Worm (Caenorhabditis elegans) whole organism, young adult: ENCODE results near the gene nmad-1.
A peak's percentile ranks its signal among the peaks of the same experiment; 100 is the strongest.

Experiments
- B0019.2 ChIP-seq: fragments of 200-800 bp; sonication (Bioruptor generic); conservative IDR thresholded peaks from 2 replicates; pipeline ENCODE4 v1.3.6; 2022; ENCODE audit warnings: missing genetic modification reagents, missing genetic modification characterization, missing compliant biosample characterization
- B0035.1 ChIP-seq: sonication (generic microtip); optimal IDR thresholded peaks from 2 replicates; lab custom pipeline; 2016; ENCODE audit warnings: missing genetic modification characterization, mild to moderate bottlenecking, missing compliant biosample characterization, missing genotype, missing genetic modification reagents
- D2030.7 ChIP-seq: fragments of 200-800 bp; sonication (Bioruptor generic); IDR thresholded peaks from 2 replicates; pipeline ENCODE4 v1.3.6; 2022; ENCODE audit warnings: missing genetic modification reagents, missing genetic modification characterization, missing compliant biosample characterization
- F22D6.2 ChIP-seq: sonication (generic microtip); optimal IDR thresholded peaks from 2 replicates; lab custom pipeline; 2016; ENCODE audit warnings: mild to moderate bottlenecking, missing genetic modification characterization, missing compliant biosample characterization
- F33H1.4 ChIP-seq: fragments of 200-800 bp; sonication (Bioruptor generic); IDR thresholded peaks from 2 replicates; pipeline ENCODE4 v1.3.6; 2022; ENCODE audit warnings: missing genetic modification reagents, missing genetic modification characterization, missing compliant biosample characterization
- F39B2.1 ChIP-seq: fragments of 200-800 bp; sonication (Bioruptor generic); IDR thresholded peaks from 2 replicates; pipeline ENCODE4 v1.3.6; 2022; ENCODE audit warnings: missing genetic modification reagents, missing genetic modification characterization, missing compliant biosample characterization
- T07F8.4 ChIP-seq: sonication (generic microtip); optimal IDR thresholded peaks from 2 replicates; lab custom pipeline; 2016; ENCODE audit warnings: mild to moderate bottlenecking, missing genetic modification characterization, moderate library complexity, missing compliant biosample characterization
- Y53F4B.3 ChIP-seq: fragments of 200-800 bp; sonication (Bioruptor generic); IDR thresholded peaks from 2 replicates; pipeline ENCODE4 v1.3.6; 2022; ENCODE audit warnings: missing genetic modification reagents, missing genetic modification characterization, missing compliant biosample characterization
- Y53G8AR.9 ChIP-seq: fragments of 200-800 bp; sonication (Bioruptor generic); conservative IDR thresholded peaks from 2 replicates; pipeline ENCODE4 v1.3.6; 2022; ENCODE audit warnings: missing genetic modification reagents, missing genetic modification characterization, missing compliant biosample characterization
- Y95B8A.8 ChIP-seq: fragments of 200-800 bp; sonication (Bioruptor generic); IDR thresholded peaks from 2 replicates; pipeline ENCODE4 v1.3.6; 2022; ENCODE audit warnings: missing genetic modification reagents, missing genetic modification characterization, missing compliant biosample characterization
- aptf-3 ChIP-seq: fragments of 200-800 bp; sonication (Bioruptor generic); IDR thresholded peaks from 2 replicates; pipeline ENCODE4 v1.3.6; 2022; ENCODE audit warnings: missing genetic modification characterization, missing compliant biosample characterization
- bed-2 ChIP-seq: fragments of 200-800 bp; sonication (Bioruptor generic); IDR thresholded peaks from 2 replicates; pipeline ENCODE4 v1.3.6; 2022; ENCODE audit warnings: missing genetic modification reagents, missing genetic modification characterization, missing compliant biosample characterization
- cebp-1 ChIP-seq, 2 experiments: fragments of 200-800 bp in 1 of 2; sonication (Bioruptor generic) in 1 of 2; sonication (generic microtip) in 1 of 2; IDR thresholded peaks in 1 of 2; optimal IDR thresholded peaks in 1 of 2; 2 replicates each; pipeline versions ENCODE4 v1.3.6 to Lab custom; 2017 to 2022; ENCODE audit warnings: missing compliant biosample characterization in 2 of 2, missing genetic modification characterization in 2 of 2, mild to moderate bottlenecking in 1 of 2, missing genetic modification reagents in 1 of 2, moderate library complexity in 1 of 2
- cebp-2 ChIP-seq: fragments of 200-800 bp; sonication (Bioruptor generic); IDR thresholded peaks from 2 replicates; pipeline ENCODE4 v1.3.6; 2022; ENCODE audit warnings: missing genetic modification characterization, missing compliant biosample characterization
- ceh-27 ChIP-seq: fragments of 200-800 bp; sonication (Bioruptor generic); optimal IDR thresholded peaks from 2 replicates; lab custom pipeline; 2018; ENCODE audit warnings: mild to moderate bottlenecking, missing genetic modification characterization, moderate library complexity, missing compliant biosample characterization
- ceh-40 ChIP-seq: fragments of 200-800 bp; sonication (Bioruptor generic); IDR thresholded peaks from 2 replicates; pipeline ENCODE4 v1.3.6; 2022; ENCODE audit warnings: missing genetic modification characterization, missing compliant biosample characterization
- ceh-79 ChIP-seq: sonication (generic microtip); optimal IDR thresholded peaks from 2 replicates; lab custom pipeline; 2017; ENCODE audit warnings: mild to moderate bottlenecking, missing genetic modification characterization, missing compliant biosample characterization
- ceh-91 ChIP-seq: fragments of 200-800 bp; sonication (Bioruptor generic); IDR thresholded peaks from 2 replicates; pipeline ENCODE4 v1.3.6; 2022; ENCODE audit warnings: missing genetic modification reagents, missing genetic modification characterization, missing compliant biosample characterization
- dpl-1 ChIP-seq: fragments of 150-350 bp; optimal IDR thresholded peaks from 2 replicates; lab custom pipeline; 2014; ENCODE audit warnings: missing biosample characterization, missing genetic modification reagents, missing genetic modification characterization
- egl-44 ChIP-seq: fragments of 200-800 bp; sonication (Bioruptor generic); IDR thresholded peaks from 2 replicates; pipeline ENCODE4 v1.3.6; 2022; ENCODE audit warnings: missing genetic modification reagents, missing genetic modification characterization, missing compliant biosample characterization
- egrh-3 ChIP-seq: fragments of 200-800 bp; sonication (Bioruptor generic); IDR thresholded peaks from 2 replicates; pipeline ENCODE4 v1.3.6; 2022; ENCODE audit warnings: missing genetic modification reagents, missing genetic modification characterization, missing compliant biosample characterization
- fkh-3 ChIP-seq: sonication (generic microtip); optimal IDR thresholded peaks from 2 replicates; lab custom pipeline; 2016; ENCODE audit warnings: mild to moderate bottlenecking, missing genetic modification characterization, missing compliant biosample characterization
- gei-17 ChIP-seq: fragments of 200-800 bp; sonication (Bioruptor generic); optimal IDR thresholded peaks from 2 replicates; lab custom pipeline; 2018; ENCODE audit warnings: mild to moderate bottlenecking, missing genetic modification characterization, missing compliant biosample characterization
- hmg-20 ChIP-seq: fragments of 200-800 bp; sonication (Bioruptor generic); IDR thresholded peaks from 2 replicates; pipeline ENCODE4 v1.3.6; 2022; ENCODE audit warnings: missing genetic modification reagents, missing genetic modification characterization, missing compliant biosample characterization
- hsf-1 ChIP-seq: fragments of 200-800 bp; sonication (Bioruptor generic); IDR thresholded peaks from 2 replicates; pipeline ENCODE4 v1.3.6; 2022; ENCODE audit warnings: missing genetic modification reagents, missing genetic modification characterization, missing compliant biosample characterization
- lag-1 ChIP-seq: fragments of 200-800 bp; sonication (Bioruptor generic); IDR thresholded peaks from 2 replicates; pipeline ENCODE4 v1.3.6; 2022; ENCODE audit warnings: missing genetic modification reagents, missing genetic modification characterization, missing compliant biosample characterization
- let-526 ChIP-seq: fragments of 200-800 bp; sonication (Bioruptor generic); IDR thresholded peaks from 2 replicates; pipeline ENCODE4 v1.3.6; 2022; ENCODE audit warnings: missing genetic modification reagents, missing genetic modification characterization, missing compliant biosample characterization
- let-607 ChIP-seq, 2 experiments: fragments of 200-800 bp in 1 of 2; sonication (Bioruptor generic) in 1 of 2; sonication (generic microtip) in 1 of 2; optimal IDR thresholded peaks; 2 replicates each; lab custom pipeline; 2016 to 2018; ENCODE audit warnings: mild to moderate bottlenecking in 2 of 2, missing compliant biosample characterization in 2 of 2, missing genetic modification characterization in 2 of 2, moderate library complexity in 2 of 2, missing genotype in 1 of 2
- lin-35 ChIP-seq, 3 experiments: fragments of 150-350 bp in 2 of 3; sonication (generic microtip) in 1 of 3; optimal IDR thresholded peaks; 2 replicates each; lab custom pipeline; 2014 to 2018; ENCODE audit warnings: missing biosample characterization in 3 of 3, missing genetic modification characterization in 3 of 3, missing genetic modification reagents in 3 of 3
- lir-1 ChIP-seq: fragments of 200-800 bp; sonication (Bioruptor generic); conservative IDR thresholded peaks from 2 replicates; pipeline ENCODE4 v1.3.6; 2022; ENCODE audit warnings: missing genetic modification reagents, missing genetic modification characterization, missing compliant biosample characterization
- lsy-27 ChIP-seq: sonication (generic microtip); optimal IDR thresholded peaks from 2 replicates; lab custom pipeline; 2017; ENCODE audit warnings: missing genetic modification characterization, mild to moderate bottlenecking, missing compliant biosample characterization, antibody characterized with exemption, missing genotype, borderline replicate concordance; ENCODE audit not compliant: insufficient read depth
- madf-6 ChIP-seq: fragments of 200-800 bp; sonication (Bioruptor generic); IDR thresholded peaks from 2 replicates; pipeline ENCODE4 v1.3.6; 2022; ENCODE audit warnings: missing genetic modification reagents, missing genetic modification characterization, missing compliant biosample characterization
- mxl-1 ChIP-seq: sonication (generic microtip); optimal IDR thresholded peaks from 2 replicates; lab custom pipeline; 2016; ENCODE audit warnings: missing genetic modification characterization, missing compliant biosample characterization
- nfyb-1 ChIP-seq: fragments of 200-800 bp; sonication (Bioruptor generic); IDR thresholded peaks from 2 replicates; pipeline ENCODE4 v1.3.6; 2022; ENCODE audit warnings: missing genetic modification reagents, missing genetic modification characterization, missing compliant biosample characterization
- nhr-179 ChIP-seq: sonication (generic microtip); optimal IDR thresholded peaks from 2 replicates; lab custom pipeline; 2016; ENCODE audit warnings: mild to moderate bottlenecking, missing genetic modification characterization, missing compliant biosample characterization
- nhr-90 ChIP-seq: sonication (generic microtip); optimal IDR thresholded peaks from 2 replicates; lab custom pipeline; 2016; ENCODE audit warnings: missing genotype, mild to moderate bottlenecking, missing genetic modification characterization, missing compliant biosample characterization
- pbrm-1 ChIP-seq: fragments of 200-800 bp; sonication (Bioruptor generic); IDR thresholded peaks from 2 replicates; pipeline ENCODE4 v1.3.6; 2022; ENCODE audit warnings: missing genetic modification reagents, missing genetic modification characterization, missing compliant biosample characterization
- pha-4 ChIP-seq: fragments of 150-350 bp; sonication (generic microtip); optimal IDR thresholded peaks from 2 replicates; lab custom pipeline; 2014; ENCODE audit warnings: missing biosample characterization, missing genetic modification reagents, missing genetic modification characterization
- rec-8 ChIP-seq, 2 experiments: sonication (generic microtip); optimal IDR thresholded peaks; 2 replicates each; lab custom pipeline; 2016; ENCODE audit warnings: mild to moderate bottlenecking in 2 of 2, missing genetic modification characterization in 2 of 2, missing genetic modification reagents in 2 of 2, missing genotype in 2 of 2, missing biosample characterization in 1 of 2, missing compliant biosample characterization in 1 of 2, moderate library complexity in 1 of 2
- repo-1 ChIP-seq: sonication (generic microtip); optimal IDR thresholded peaks from 2 replicates; lab custom pipeline; 2017; ENCODE audit warnings: mild to moderate bottlenecking, missing genetic modification characterization, missing compliant biosample characterization
- sdz-38 ChIP-seq: sonication (generic microtip); optimal IDR thresholded peaks from 2 replicates; lab custom pipeline; 2016; ENCODE audit warnings: missing genotype, missing genetic modification characterization, missing compliant biosample characterization
- unc-130 ChIP-seq: sonication (generic microtip); optimal IDR thresholded peaks from 2 replicates; lab custom pipeline; 2016; ENCODE audit warnings: missing genetic modification reagents, missing genetic modification characterization, missing compliant biosample characterization
- unc-62 ChIP-seq: fragments of 150-350 bp; optimal IDR thresholded peaks from 2 replicates; lab custom pipeline; 2014; ENCODE audit warnings: missing biosample characterization, missing genetic modification reagents, missing genetic modification characterization
- zim-3 ChIP-seq: sonication (generic microtip); optimal IDR thresholded peaks from 2 replicates; lab custom pipeline; 2017; ENCODE audit warnings: mild to moderate bottlenecking, missing genetic modification characterization, moderate library complexity, missing compliant biosample characterization
- ztf-22 ChIP-seq: fragments of 200-800 bp; sonication (Bioruptor generic); optimal IDR thresholded peaks from 2 replicates; lab custom pipeline; 2018; ENCODE audit warnings: mild to moderate bottlenecking, missing genetic modification characterization, moderate library complexity, missing compliant biosample characterization
- ztf-26 ChIP-seq: sonication (generic microtip); optimal IDR thresholded peaks from 2 replicates; lab custom pipeline; 2017; ENCODE audit warnings: missing genetic modification characterization, missing compliant biosample characterization
- ztf-28 ChIP-seq: fragments of 200-800 bp; sonication (Bioruptor generic); IDR thresholded peaks from 2 replicates; pipeline ENCODE4 v1.3.6; 2022; ENCODE audit warnings: missing genetic modification reagents, missing genetic modification characterization, missing compliant biosample characterization

The nmad-1 gene

DNA sequence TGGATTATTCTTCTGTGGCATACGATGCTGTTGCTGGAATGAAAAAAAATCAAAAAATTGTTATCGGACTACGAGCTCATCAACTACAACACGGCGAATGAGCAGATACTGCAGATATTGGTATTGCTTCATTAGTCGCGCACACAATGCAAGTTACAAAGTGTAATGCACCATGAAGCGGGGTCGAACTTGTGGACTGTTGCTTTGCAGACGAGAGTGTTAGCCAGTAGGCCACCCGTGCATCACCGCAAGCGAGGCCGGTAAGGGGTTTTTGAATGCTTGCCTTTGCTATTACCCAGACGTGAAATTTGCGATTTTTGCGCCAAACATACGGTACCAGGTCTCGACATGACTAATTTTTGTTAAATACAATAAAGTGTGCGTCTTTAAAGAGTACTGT is 47.3 kb upstream of the nmad-1 start (continued):
- TF ChIP-seq nfyb-1 (GFP tag; lab: Robert Waterston, UW) (peak; percentile 94), dpl-1 (GFP tag; lab: Kevin White, UChicago) (no peak), lin-35 (GFP tag; optimal IDR thresholded peaks at IDR 0.05; lab: Kevin White, UChicago) (peak in 1 of 3 experiments; percentile 57), ceh-27 (GFP tag; lab: Kevin White, UChicago) (peak; percentile 82), F39B2.1 (GFP tag; lab: Robert Waterston, UW) (peak; percentile 69; the same call in 1 of the 2 replicates), fkh-3 (tag; lab: Kevin White, UChicago) (peak; percentile 59), zim-3 (tag; lab: Kevin White, UChicago) (peak; percentile 87), B0035.1 (peak; percentile 36), hsf-1 (peak; percentile 33; the same call in 1 of the 2 replicates), aptf-3 (peak; percentile 64; the same call in 1 of the 2 replicates), unc-130 (GFP tag; lab: Kevin White, UChicago) (peak; percentile 84), Y95B8A.8 (GFP tag; lab: Robert Waterston, UW) (peak; percentile 71; the same call in 1 of the 2 replicates), egl-44 (GFP tag; lab: Robert Waterston, UW) (peak; percentile 82; the same call in 1 of the 2 replicates), ceh-40 (GFP tag; lab: Robert Waterston, UW) (peak; percentile 87; the same call in 1 of the 2 replicates), pha-4 (tag; lab: Kevin White, UChicago) (no peak), pbrm-1 (GFP tag; lab: Robert Waterston, UW) (peak; percentile 85), Y53G8AR.9 (peak; percentile 68), repo-1 (tag; lab: Kevin White, UChicago) (peak; percentile 88), gei-17 (GFP tag; lab: Kevin White, UChicago) (no peak), rec-8 (tag; optimal IDR thresholded peaks at IDR 0.05; lab: Kevin White, UChicago) (peak; percentile 77 to 91), cebp-2 (GFP tag; lab: Robert Waterston, UW) (peak; percentile 91; the same call in 1 of the 2 replicates), ceh-79 (peak; percentile 65), nhr-90 (tag; lab: Kevin White, UChicago) (peak; percentile 92), ztf-28 (GFP tag; lab: Robert Waterston, UW) (0 out of 2 replicates have a peak, but pooled peaks have one; percentile 50), T07F8.4 (tag; lab: Kevin White, UChicago) (peak; percentile 87), ceh-91 (GFP tag; lab: Robert Waterston, UW) (peak; percentile 47), ztf-22 (peak; percentile 71), lsy-27 (no peak), lir-1 (GFP tag; lab: Robert Waterston, UW) (peak; percentile 74), let-607 (tag; optimal IDR thresholded peaks at IDR 0.05; lab: Kevin White, UChicago) (peak; percentile 50 to 70), lag-1 (GFP tag; lab: Robert Waterston, UW) (no peak), egrh-3 (GFP tag; lab: Robert Waterston, UW) (0 out of 2 replicates have a peak, but pooled peaks have one; percentile 21), nhr-179 (peak; percentile 60), sdz-38 (tag; lab: Kevin White, UChicago) (no peak), bed-2 (0 out of 2 replicates have a peak, but pooled peaks have one; percentile 46), let-526 (GFP tag; lab: Robert Waterston, UW) (no peak), cebp-1 (GFP tag; IDR thresholded peaks at IDR 0.05; lab: Robert Waterston, UW) (0 out of 2 replicates have a peak, but pooled peaks have one; percentile 48), cebp-1 (tag; optimal IDR thresholded peaks at IDR 0.05; lab: Kevin White, UChicago) (peak; percentile 76), D2030.7 (GFP tag; lab: Robert Waterston, UW) (peak; percentile 70), hmg-20 (GFP tag; lab: Robert Waterston, UW) (peak; percentile 77; the same call in 1 of the 2 replicates), unc-62 (GFP tag; lab: Kevin White, UChicago) (no peak), F33H1.4 (GFP tag; lab: Robert Waterston, UW) (peak; percentile 70), F22D6.2 (peak; percentile 64), Y53F4B.3 (GFP tag; lab: Robert Waterston, UW) (no peak), madf-6 (GFP tag; lab: Robert Waterston, UW) (peak; percentile 77), mxl-1 (tag; lab: Kevin White, UChicago) (peak; percentile 73), ztf-26 (tag; lab: Kevin White, UChicago) (peak; percentile 77), B0019.2 (GFP tag; lab: Robert Waterston, UW) (peak; percentile 54)
